Worm (Caenorhabditis elegans) whole organism, L3 larva: ENCODE measurements around the gene M162.5.

Source experiments
- R02D3.7 ChIP-seq: fragments of 150-350 bp; optimal IDR thresholded peaks from 2 replicates; lab custom pipeline; 2014; ENCODE audit warnings: missing biosample characterization, missing genetic modification characterization
- ama-1 ChIP-seq: fragments of 150-350 bp; optimal IDR thresholded peaks from 2 replicates; lab custom pipeline; 2018
- ceh-16 ChIP-seq: sonication (generic microtip); optimal IDR thresholded peaks from 2 replicates; lab custom pipeline; 2017; ENCODE audit warnings: missing biosample characterization, missing genetic modification characterization
- ceh-28 ChIP-seq: fragments of 150-350 bp; optimal IDR thresholded peaks from 2 replicates; lab custom pipeline; 2014; ENCODE audit warnings: missing biosample characterization, missing genetic modification reagents, missing genetic modification characterization
- ceh-82 ChIP-seq: fragments of 150-350 bp; optimal IDR thresholded peaks from 2 replicates; lab custom pipeline; 2014; ENCODE audit warnings: missing biosample characterization, missing genetic modification characterization
- ceh-9 ChIP-seq: sonication (generic microtip); optimal IDR thresholded peaks from 2 replicates; lab custom pipeline; 2018; ENCODE audit warnings: missing biosample characterization, missing genetic modification characterization
- egl-27 ChIP-seq: sonication (generic microtip); optimal IDR thresholded peaks from 4 replicates; lab custom pipeline; 2017; ENCODE audit warnings: missing biosample characterization, missing genetic modification reagents, missing genetic modification characterization
- egl-5 ChIP-seq: fragments of 150-350 bp; optimal IDR thresholded peaks from 2 replicates; lab custom pipeline; 2017; ENCODE audit warnings: missing biosample characterization, missing genetic modification reagents, missing genetic modification characterization, inconsistent platforms
- elt-2 ChIP-seq: sonication (generic microtip); optimal IDR thresholded peaks from 2 replicates; lab custom pipeline; 2016; ENCODE audit warnings: missing genetic modification reagents, mild to moderate bottlenecking, missing genetic modification characterization, missing compliant biosample characterization
- fkh-2 ChIP-seq: fragments of 150-350 bp; optimal IDR thresholded peaks from 2 replicates; lab custom pipeline; 2014; ENCODE audit warnings: missing biosample characterization, missing genetic modification reagents, missing genetic modification characterization
- fos-1 ChIP-seq: fragments of 150-350 bp; optimal IDR thresholded peaks from 2 replicates; lab custom pipeline; 2014; ENCODE audit warnings: missing biosample characterization, missing genetic modification characterization
- hmg-11 ChIP-seq: sonication (generic microtip); optimal IDR thresholded peaks from 2 replicates; lab custom pipeline; 2016; ENCODE audit warnings: missing genetic modification characterization, missing compliant biosample characterization
- jun-1 ChIP-seq: fragments of 150-350 bp; optimal IDR thresholded peaks from 2 replicates; lab custom pipeline; 2014; ENCODE audit warnings: missing biosample characterization, missing genetic modification reagents, missing genetic modification characterization
- lin-15B ChIP-seq: fragments of 150-350 bp; optimal IDR thresholded peaks from 2 replicates; lab custom pipeline; 2014; ENCODE audit warnings: missing biosample characterization, missing genetic modification characterization
- lin-39 ChIP-seq: fragments of 150-350 bp; optimal IDR thresholded peaks from 2 replicates; lab custom pipeline; 2018; ENCODE audit warnings: missing biosample characterization, missing genetic modification reagents, missing genetic modification characterization
- lsy-12 ChIP-seq: sonication (generic microtip); optimal IDR thresholded peaks from 2 replicates; lab custom pipeline; 2016; ENCODE audit warnings: mild to moderate bottlenecking, missing genetic modification characterization, missing compliant biosample characterization
- nfya-1 ChIP-seq: sonication (generic microtip); optimal IDR thresholded peaks from 2 replicates; lab custom pipeline; 2017; ENCODE audit warnings: missing genetic modification characterization, mild to moderate bottlenecking, missing compliant biosample characterization, antibody characterized with exemption, moderate library complexity; ENCODE audit not compliant: insufficient read depth
- nhr-11 ChIP-seq: fragments of 150-350 bp; optimal IDR thresholded peaks from 2 replicates; lab custom pipeline; 2014; ENCODE audit warnings: missing biosample characterization, missing genetic modification characterization
- nhr-12 ChIP-seq: fragments of 150-350 bp; optimal IDR thresholded peaks from 2 replicates; lab custom pipeline; 2014; ENCODE audit warnings: missing biosample characterization, missing genetic modification characterization
- nhr-23 ChIP-seq: fragments of 150-350 bp; optimal IDR thresholded peaks from 2 replicates; lab custom pipeline; 2014; ENCODE audit warnings: missing biosample characterization, missing genetic modification reagents, missing genetic modification characterization
- nhr-237 ChIP-seq: fragments of 150-350 bp; optimal IDR thresholded peaks from 2 replicates; lab custom pipeline; 2014; ENCODE audit warnings: missing biosample characterization, missing genetic modification characterization
- nhr-25 ChIP-seq: sonication (generic microtip); optimal IDR thresholded peaks from 2 replicates; lab custom pipeline; 2017; ENCODE audit warnings: missing biosample characterization, missing genetic modification characterization
- nhr-28 ChIP-seq: fragments of 150-350 bp; optimal IDR thresholded peaks from 2 replicates; lab custom pipeline; 2014; ENCODE audit warnings: missing biosample characterization, missing genetic modification characterization
- nhr-76 ChIP-seq: fragments of 150-350 bp; sonication (generic microtip); optimal IDR thresholded peaks from 5 replicates; lab custom pipeline; 2014; ENCODE audit warnings: missing biosample characterization, missing genetic modification characterization
- pha-4 ChIP-seq: fragments of 150-350 bp; optimal IDR thresholded peaks from 2 replicates; lab custom pipeline; 2014; ENCODE audit warnings: missing biosample characterization, missing genetic modification reagents, missing genetic modification characterization
- pqm-1 ChIP-seq: fragments of 150-350 bp; optimal IDR thresholded peaks from 2 replicates; lab custom pipeline; 2017; ENCODE audit warnings: missing biosample characterization, missing genetic modification characterization, inconsistent platforms
- skn-1 ChIP-seq: fragments of 150-350 bp; optimal IDR thresholded peaks from 2 replicates; lab custom pipeline; 2014; ENCODE audit warnings: missing biosample characterization, missing genetic modification characterization
- tbx-2 ChIP-seq: sonication (generic microtip); optimal IDR thresholded peaks from 2 replicates; lab custom pipeline; 2016; ENCODE audit warnings: mild to moderate bottlenecking, missing genetic modification characterization, missing compliant biosample characterization
- unc-62 ChIP-seq: fragments of 150-350 bp; sonication (generic microtip); optimal IDR thresholded peaks from 4 replicates; lab custom pipeline; 2014; ENCODE audit warnings: missing biosample characterization, missing genetic modification reagents, missing genetic modification characterization
- ztf-11 ChIP-seq: fragments of 150-350 bp; optimal IDR thresholded peaks from 2 replicates; lab custom pipeline; 2014; ENCODE audit warnings: missing biosample characterization, missing genetic modification characterization
- ztf-4 ChIP-seq: fragments of 150-350 bp; optimal IDR thresholded peaks from 2 replicates; lab custom pipeline; 2014; ENCODE audit warnings: missing biosample characterization, missing genetic modification characterization

The M162.5 gene

ce11 chrV:19741651-19742050 is 19.2 kb upstream of the M162.5 start, which contains the start of gene W04E12.3:
W04E12.3 (plus strand) TSS chrV:19741951.
- TF ChIP-seq tbx-2 (tag; lab: Kevin White, UChicago), result no peak
- no peak for TF ChIP-seq nhr-28
- TF ChIP-seq lin-15B, result no peak
- no peak for TF ChIP-seq nhr-12
- no peak for TF ChIP-seq unc-62 (GFP tag; lab: Kevin White, UChicago)
- TF ChIP-seq pha-4 (tag; lab: Kevin White, UChicago), result no peak

ce11 chrV:19743305-19743704 is 17.5 kb upstream of the M162.5 start, which contains the start of gene W04E12.4:
W04E12.4 (plus strand) TSS chrV:19743605.
- no peak for TF ChIP-seq nfya-1 (tag; lab: Kevin White, UChicago)
- no peak for TF ChIP-seq fos-1 (tag; lab: Kevin White, UChicago)
- no peak for TF ChIP-seq nhr-25 (tag; lab: Kevin White, UChicago)
- TF ChIP-seq ceh-82 (tag; lab: Kevin White, UChicago), result no peak
- TF ChIP-seq egl-5 (tag; lab: Kevin White, UChicago), result no peak
- TF ChIP-seq ceh-9, result no peak
- no peak for TF ChIP-seq lsy-12 (tag; lab: Kevin White, UChicago)
- no peak for TF ChIP-seq skn-1 (tag; lab: Kevin White, UChicago)
- TF ChIP-seq jun-1 (tag; lab: Kevin White, UChicago), result no peak
- no peak for TF ChIP-seq nhr-28
- no peak for TF ChIP-seq lin-15B
- TF ChIP-seq nhr-11, result no peak

ce11 chrV:19743794-19744193 is 17.1 kb upstream of the M162.5 start:
- no peak for TF ChIP-seq tbx-2 (tag; lab: Kevin White, UChicago)

- no peak for TF ChIP-seq ama-1 (lab: Kevin White, UChicago)
- peak; percentile 85 for TF ChIP-seq ceh-28 (tag; lab: Kevin White, UChicago)
- no peak for TF ChIP-seq lin-39 (tag; lab: Kevin White, UChicago)
- TF ChIP-seq, all 47 proteins: peak for 1
Observed at ce11 chrV:19744210-19744609, 16.6 kb upstream of the M162.5 start.

ce11 chrV:19745852-19746251 is 15.0 kb upstream of the M162.5 start, which contains the start of gene W04E12.5:
W04E12.5 (plus strand) TSS chrV:19746152.
- TF ChIP-seq lin-39 (tag; lab: Kevin White, UChicago), result no peak
- TF ChIP-seq nhr-76, result no peak
- TF ChIP-seq ceh-16, result no peak
- no peak for TF ChIP-seq nhr-23 (tag; lab: Kevin White, UChicago)
- no peak for TF ChIP-seq ztf-11 (tag; lab: Kevin White, UChicago)
- no peak for TF ChIP-seq nhr-25 (tag; lab: Kevin White, UChicago)
- no peak for TF ChIP-seq ama-1 (lab: Kevin White, UChicago)
- TF ChIP-seq unc-62 (GFP tag; lab: Kevin White, UChicago), result no peak
- no peak for TF ChIP-seq ceh-9
- no peak for TF ChIP-seq hmg-11 (tag; lab: Kevin White, UChicago)
- TF ChIP-seq nhr-237 (tag; lab: Kevin White, UChicago), result no peak
- TF ChIP-seq lsy-12 (tag; lab: Kevin White, UChicago), result no peak

ce11 chrV:19747144-19747543 is 13.7 kb upstream of the M162.5 start:
- TF ChIP-seq nhr-25 (tag; lab: Kevin White, UChicago) (no peak), ztf-11 (tag; lab: Kevin White, UChicago) (no peak), fkh-2 (tag; lab: Kevin White, UChicago) (no peak), lin-15B (no peak), egl-27 (tag; lab: Kevin White, UChicago) (no peak), R02D3.7 (tag; lab: Kevin White, UChicago) (no peak)
- TF ChIP-seq, all 47 proteins: peak for 0

ce11 chrV:19751124-19751523 is 9.7 kb upstream of the M162.5 start, which contains the start of gene clec-49:
clec-49 (minus strand) TSS chrV:19751226.
- no peak for TF ChIP-seq ztf-4 (tag; lab: Kevin White, UChicago)
- peak; percentile 69 for TF ChIP-seq elt-2
- peak; percentile 65 for TF ChIP-seq pqm-1 (tag; lab: Kevin White, UChicago)
